Fruit fly (Drosophila melanogaster) whole organism, prepupa: Measurements from ENCODE around the gene CG13108.
A peak's percentile ranks its signal among the peaks of the same experiment; 100 is the strongest.

Source experiments
- Blimp-1 ChIP-seq: fragments of 200-800 bp; sonication (Bioruptor generic); optimal IDR thresholded peaks from 3 replicates; lab custom pipeline; 2017; ENCODE audit warnings: missing biosample characterization, missing genetic modification characterization, mild to moderate bottlenecking, moderate library complexity, missing genetic modification reagents
- CG10631 ChIP-seq: fragments of 200-800 bp; sonication (Bioruptor generic); optimal IDR thresholded peaks from 2 replicates; lab custom pipeline; 2016; ENCODE audit warnings: missing biosample characterization, missing genetic modification characterization
- CG10669 ChIP-seq: fragments of 200-800 bp; sonication (Bioruptor generic); optimal IDR thresholded peaks from 3 replicates; lab custom pipeline; 2018; ENCODE audit warnings: missing biosample characterization, mild to moderate bottlenecking, missing genetic modification characterization, moderate library complexity
- CG11762 ChIP-seq: fragments of 200-800 bp; sonication (Bioruptor generic); optimal IDR thresholded peaks from 3 replicates; lab custom pipeline; 2016; ENCODE audit warnings: missing biosample characterization, missing genetic modification characterization; ENCODE audit not compliant: insufficient read depth
- CG11902 ChIP-seq: fragments of 200-800 bp; sonication (Bioruptor generic); optimal IDR thresholded peaks from 3 replicates; lab custom pipeline; 2016; ENCODE audit warnings: missing biosample characterization, missing genetic modification characterization
- CG15336 ChIP-seq: fragments of 200-800 bp; sonication (Bioruptor generic); IDR thresholded peaks from 2 replicates; pipeline ENCODE4 v1.3.6; 2022; ENCODE audit warnings: missing biosample characterization, missing genetic modification characterization
- CG1621 ChIP-seq: fragments of 200-800 bp; sonication (Bioruptor generic); optimal IDR thresholded peaks from 3 replicates; lab custom pipeline; 2018; ENCODE audit warnings: missing biosample characterization, mild to moderate bottlenecking, missing genetic modification characterization
- CG16779 ChIP-seq: fragments of 200-800 bp; sonication (Bioruptor generic); optimal IDR thresholded peaks from 3 replicates; lab custom pipeline; 2017; ENCODE audit warnings: missing biosample characterization, mild to moderate bottlenecking, missing genetic modification characterization
- CG3032 ChIP-seq: fragments of 200-800 bp; optimal IDR thresholded peaks from 2 replicates; lab custom pipeline; 2019; ENCODE audit warnings: missing biosample characterization, mild to moderate bottlenecking, missing genetic modification characterization, moderate library complexity
- CG31627 ChIP-seq: fragments of 200-800 bp; sonication (Bioruptor generic); optimal IDR thresholded peaks from 3 replicates; lab custom pipeline; 2016; ENCODE audit warnings: missing biosample characterization, missing genetic modification characterization
- CG32006 ChIP-seq: fragments of 200-800 bp; sonication (Bioruptor generic); optimal IDR thresholded peaks from 3 replicates; lab custom pipeline; 2017; ENCODE audit warnings: missing biosample characterization, mild to moderate bottlenecking, missing genetic modification characterization
- CG34406 ChIP-seq: fragments of 200-800 bp; sonication (Bioruptor generic); optimal IDR thresholded peaks from 3 replicates; lab custom pipeline; 2016; ENCODE audit warnings: missing biosample characterization, missing genetic modification characterization
- CG3919 ChIP-seq: fragments of 200-800 bp; sonication (Bioruptor generic); optimal IDR thresholded peaks from 3 replicates; lab custom pipeline; 2016; ENCODE audit warnings: missing biosample characterization, missing genetic modification characterization
- CG4318 ChIP-seq: fragments of 200-800 bp; sonication (Bioruptor generic); optimal IDR thresholded peaks from 3 replicates; lab custom pipeline; 2017; ENCODE audit warnings: missing biosample characterization, mild to moderate bottlenecking, missing genetic modification characterization
- CG6163 ChIP-seq: fragments of 200-800 bp; sonication (Bioruptor generic); IDR thresholded peaks from 3 replicates; pipeline ENCODE4 v1.3.6; 2022; ENCODE audit warnings: missing biosample characterization, missing genetic modification characterization
- CG6276 ChIP-seq: fragments of 200-800 bp; sonication (Bioruptor generic); optimal IDR thresholded peaks from 2 replicates; lab custom pipeline; 2017; ENCODE audit warnings: missing biosample characterization, mild to moderate bottlenecking, missing genetic modification characterization
- CG6792 ChIP-seq: fragments of 200-800 bp; sonication (Bioruptor generic); optimal IDR thresholded peaks from 3 replicates; lab custom pipeline; 2016; ENCODE audit warnings: missing biosample characterization, missing genetic modification characterization
- CG7368 ChIP-seq: fragments of 200-800 bp; sonication (Bioruptor generic); optimal IDR thresholded peaks from 3 replicates; lab custom pipeline; 2016; ENCODE audit warnings: missing biosample characterization, missing genetic modification characterization
- CG8119 ChIP-seq: fragments of 200-800 bp; sonication (Bioruptor generic); IDR thresholded peaks from 3 replicates; pipeline ENCODE4 v1.3.6; 2022; ENCODE audit warnings: missing biosample characterization, missing genetic modification characterization
- CG8632 ChIP-seq: fragments of 200-800 bp; sonication (Bioruptor generic); optimal IDR thresholded peaks from 3 replicates; lab custom pipeline; 2016; ENCODE audit warnings: missing biosample characterization, missing genetic modification characterization
- CG9139 ChIP-seq: fragments of 200-800 bp; sonication (Bioruptor generic); optimal IDR thresholded peaks from 3 replicates; lab custom pipeline; 2017; ENCODE audit warnings: missing biosample characterization, mild to moderate bottlenecking, missing genetic modification characterization
- Eip75B ChIP-seq: fragments of 200-800 bp; sonication (Bioruptor generic); optimal IDR thresholded peaks from 3 replicates; lab custom pipeline; 2016; ENCODE audit warnings: missing biosample characterization, missing genetic modification characterization
- Eip78C ChIP-seq: fragments of 200-800 bp; sonication (Bioruptor generic); peaks from one replicate; lab custom pipeline; 2016; ENCODE audit warnings: missing biosample characterization, missing genetic modification characterization
- Eip93F ChIP-seq: fragments of 200-800 bp; sonication (Bioruptor generic); optimal IDR thresholded peaks from 2 replicates; lab custom pipeline; 2016; ENCODE audit warnings: missing biosample characterization, mild to moderate bottlenecking, missing genetic modification characterization
- Ets21C ChIP-seq: fragments of 200-800 bp; sonication (Bioruptor generic); optimal IDR thresholded peaks from 3 replicates; lab custom pipeline; 2016; ENCODE audit warnings: missing biosample characterization, missing genetic modification characterization
- Ets96B ChIP-seq: fragments of 200-800 bp; optimal IDR thresholded peaks from 2 replicates; lab custom pipeline; 2019; ENCODE audit warnings: missing biosample characterization, mild to moderate bottlenecking, missing genetic modification characterization, moderate library complexity
- Gug ChIP-seq: fragments of 200-800 bp; sonication (Bioruptor generic); IDR thresholded peaks from 2 replicates; pipeline ENCODE4 v1.3.6; 2022; ENCODE audit warnings: missing biosample characterization, missing genetic modification characterization
- Hr38 ChIP-seq: sonication (Bioruptor generic); optimal IDR thresholded peaks from 2 replicates; lab custom pipeline; 2016; ENCODE audit warnings: missing biosample characterization, missing genetic modification characterization
- Hr39 ChIP-seq: fragments of 200-800 bp; sonication (Bioruptor generic); optimal IDR thresholded peaks from 2 replicates; lab custom pipeline; 2016; ENCODE audit warnings: missing biosample characterization, missing genetic modification characterization
- Hr4 ChIP-seq: fragments of 200-800 bp; sonication (Bioruptor generic); optimal IDR thresholded peaks from 3 replicates; lab custom pipeline; 2016; ENCODE audit warnings: missing biosample characterization, missing genetic modification characterization
- Lpt ChIP-seq: fragments of 200-800 bp; sonication (Bioruptor generic); optimal IDR thresholded peaks from 3 replicates; lab custom pipeline; 2016; ENCODE audit warnings: missing biosample characterization, missing genetic modification characterization
- Met ChIP-seq: fragments of 200-800 bp; sonication (Bioruptor generic); optimal IDR thresholded peaks from 3 replicates; lab custom pipeline; 2016; ENCODE audit warnings: missing biosample characterization, missing genetic modification characterization
- OdsH ChIP-seq: fragments of 200-800 bp; sonication (Bioruptor generic); optimal IDR thresholded peaks from 3 replicates; lab custom pipeline; 2016; ENCODE audit warnings: missing biosample characterization, missing genetic modification characterization
- Sox102F ChIP-seq: fragments of 200-800 bp; sonication (Bioruptor generic); optimal IDR thresholded peaks from 2 replicates; lab custom pipeline; 2016; ENCODE audit warnings: missing biosample characterization, mild to moderate bottlenecking, missing genetic modification characterization
- Sox15 ChIP-seq: fragments of 200-800 bp; sonication (Bioruptor generic); optimal IDR thresholded peaks from 3 replicates; lab custom pipeline; 2016; ENCODE audit warnings: missing biosample characterization, missing genetic modification characterization
- achi ChIP-seq: fragments of 200-800 bp; sonication (Bioruptor generic); optimal IDR thresholded peaks from 3 replicates; lab custom pipeline; 2016; ENCODE audit warnings: missing biosample characterization, missing genetic modification characterization
- acj6 ChIP-seq: fragments of 200-800 bp; sonication (Bioruptor generic); optimal IDR thresholded peaks from 3 replicates; lab custom pipeline; 2016; ENCODE audit warnings: missing biosample characterization, missing genetic modification characterization
- dac ChIP-seq: fragments of 200-800 bp; sonication (Bioruptor generic); optimal IDR thresholded peaks from 2 replicates; lab custom pipeline; 2017; ENCODE audit warnings: missing biosample characterization, mild to moderate bottlenecking, missing genetic modification characterization
- dsx ChIP-seq: fragments of 200-800 bp; optimal IDR thresholded peaks from 3 replicates; lab custom pipeline; 2019; ENCODE audit warnings: missing biosample characterization, mild to moderate bottlenecking, missing genetic modification characterization, moderate library complexity; ENCODE audit not compliant: poor library complexity, severe bottlenecking
- eg ChIP-seq: fragments of 200-800 bp; sonication (Bioruptor generic); IDR thresholded peaks from 3 replicates; pipeline ENCODE4 v1.3.6; 2022; ENCODE audit warnings: missing biosample characterization, missing genetic modification characterization
- esn ChIP-seq: fragments of 200-800 bp; sonication (Bioruptor generic); optimal IDR thresholded peaks from 2 replicates; lab custom pipeline; 2016; ENCODE audit warnings: missing biosample characterization, mild to moderate bottlenecking, missing genetic modification characterization, moderate library complexity
- fkh ChIP-seq: fragments of 200-800 bp; sonication (Bioruptor generic); optimal IDR thresholded peaks from 3 replicates; lab custom pipeline; 2017; ENCODE audit warnings: missing biosample characterization, mild to moderate bottlenecking, missing genetic modification characterization, moderate library complexity
- lz ChIP-seq: fragments of 200-800 bp; sonication (Bioruptor generic); optimal IDR thresholded peaks from 3 replicates; lab custom pipeline; 2016; ENCODE audit warnings: missing biosample characterization, missing genetic modification characterization
- net ChIP-seq: fragments of 200-800 bp; sonication (Bioruptor generic); optimal IDR thresholded peaks from 3 replicates; lab custom pipeline; 2016; ENCODE audit warnings: missing biosample characterization, missing genetic modification characterization
- pdm3 ChIP-seq: fragments of 200-800 bp; sonication (Bioruptor generic); optimal IDR thresholded peaks from 3 replicates; lab custom pipeline; 2016; ENCODE audit warnings: missing biosample characterization, missing genetic modification characterization
- spab ChIP-seq: fragments of 200-800 bp; sonication (Bioruptor generic); optimal IDR thresholded peaks from 2 replicates; lab custom pipeline; 2017; ENCODE audit warnings: missing biosample characterization, mild to moderate bottlenecking, missing genetic modification characterization, missing genetic modification reagents
- ss ChIP-seq, 2 experiments: fragments of 200-800 bp; sonication (Bioruptor generic); optimal IDR thresholded peaks; 2 replicates in 1 of 2; 3 replicates in 1 of 2; lab custom pipeline; 2017 to 2018; ENCODE audit warnings: mild to moderate bottlenecking in 2 of 2, missing biosample characterization in 2 of 2, missing genetic modification characterization in 2 of 2, moderate library complexity in 1 of 2
- svp ChIP-seq: fragments of 200-800 bp; sonication (Bioruptor generic); peaks from one replicate; lab custom pipeline; 2016; ENCODE audit warnings: missing biosample characterization, missing genetic modification characterization
- vri ChIP-seq: fragments of 200-800 bp; sonication (Bioruptor generic); optimal IDR thresholded peaks from 3 replicates; lab custom pipeline; 2016; ENCODE audit warnings: missing biosample characterization, mild to moderate bottlenecking, missing genetic modification characterization

Gene CG13108

dm6 chr2L:9176114-9176553, 12.1 kb downstream of the CG13108 start (continued):
- TF ChIP-seq CG32006 (GFP tag; lab: Kevin White, UChicago) (peak; percentile 8), Eip93F (peak; percentile 70), Sox102F (GFP tag; lab: Kevin White, UChicago) (no peak), CG8119 (GFP tag; lab: Robert Waterston, UW) (peak; percentile 85), dsx (GFP tag; lab: Kevin White, UChicago) (peak; percentile 71), Lpt (GFP tag; lab: Kevin White, UChicago) (peak; percentile 46), CG3919 (peak; percentile 26), CG31627 (GFP tag; lab: Kevin White, UChicago) (no peak), CG34406 (GFP tag; lab: Kevin White, UChicago) (peak; percentile 32), OdsH (no peak), vri (peak; percentile 86), CG6276 (GFP tag; lab: Kevin White, UChicago) (peak; percentile 62)

dm6 chr2L:9176791-9177190, 12.8 kb downstream of the CG13108 start:
- TF ChIP-seq CG3919 = no peak
- TF ChIP-seq CG31627 (GFP tag; lab: Kevin White, UChicago) = no peak
- TF ChIP-seq Hr4 (GFP tag; lab: Kevin White, UChicago) = no peak
- no peak for TF ChIP-seq CG6276 (GFP tag; lab: Kevin White, UChicago)
- TF ChIP-seq Hr39 (GFP tag; lab: Kevin White, UChicago) = no peak
- no peak for TF ChIP-seq Eip75B (GFP tag; lab: Kevin White, UChicago)
- TF ChIP-seq Ets96B (tag; lab: Kevin White, UChicago) = no peak
- no peak for TF ChIP-seq net (GFP tag; lab: Kevin White, UChicago)
- TF ChIP-seq ss (GFP tag; optimal IDR thresholded peaks at IDR 0.05; lab: Kevin White, UChicago) = no peak
- no peak for TF ChIP-seq Gug (GFP tag; lab: Robert Waterston, UW)
- no peak for TF ChIP-seq dsx (GFP tag; lab: Kevin White, UChicago)
- no peak for TF ChIP-seq Met (GFP tag; lab: Kevin White, UChicago)
- no peak for TF ChIP-seq CG6792 (GFP tag; lab: Kevin White, UChicago)
- TF ChIP-seq CG16779 (tag; lab: Kevin White, UChicago) = no peak
- TF ChIP-seq dac (GFP tag; lab: Kevin White, UChicago) = no peak
- TF ChIP-seq pdm3 (GFP tag; lab: Kevin White, UChicago) = no peak
- TF ChIP-seq CG4318 (GFP tag; lab: Kevin White, UChicago) = no peak
- TF ChIP-seq CG11902 (GFP tag; lab: Kevin White, UChicago) = no peak
- TF ChIP-seq achi (GFP tag; lab: Kevin White, UChicago) = no peak
- TF ChIP-seq CG11762 (GFP tag; lab: Kevin White, UChicago) = no peak
- TF ChIP-seq CG7368 (GFP tag; lab: Kevin White, UChicago) = no peak
- no peak for TF ChIP-seq Ets21C
- no peak for TF ChIP-seq CG9139 (GFP tag; lab: Kevin White, UChicago)
- peak; percentile 65 for TF ChIP-seq Eip93F
- TF ChIP-seq CG10631 (GFP tag; lab: Kevin White, UChicago) = no peak
- no peak for TF ChIP-seq CG32006 (GFP tag; lab: Kevin White, UChicago)
- TF ChIP-seq eg (GFP tag; lab: Robert Waterston, UW) = peak; percentile 47; the same call in 1 of the 3 replicates
- TF ChIP-seq fkh (GFP tag; lab: Kevin White, UChicago) = no peak
- peak; percentile 66; the same call in 2 of the 3 replicates for TF ChIP-seq CG6163 (GFP tag; lab: Robert Waterston, UW)
- peak; percentile 59 for TF ChIP-seq Eip78C (GFP tag; lab: Kevin White, UChicago)
- TF ChIP-seq CG8119 (GFP tag; lab: Robert Waterston, UW) = peak; percentile 35; the same call in 2 of the 3 replicates
- TF ChIP-seq CG1621 (tag; lab: Kevin White, UChicago) = no peak
- no peak for TF ChIP-seq Hr38 (GFP tag; lab: Kevin White, UChicago)
- TF ChIP-seq acj6 (GFP tag; lab: Kevin White, UChicago) = no peak
- TF ChIP-seq Sox15 = no peak
- peak; percentile 50 for TF ChIP-seq vri
- no peak for TF ChIP-seq svp (GFP tag; lab: Kevin White, UChicago)
- TF ChIP-seq CG15336 (GFP tag; lab: Robert Waterston, UW) = peak; percentile 33
- no peak for TF ChIP-seq OdsH
- no peak for TF ChIP-seq esn (GFP tag; lab: Kevin White, UChicago)
- TF ChIP-seq spab (GFP tag; lab: Kevin White, UChicago) = no peak
- TF ChIP-seq CG8632 (GFP tag; lab: Kevin White, UChicago) = no peak
- no peak for TF ChIP-seq CG3032 (tag; lab: Kevin White, UChicago)
- TF ChIP-seq CG10669 (GFP tag; lab: Kevin White, UChicago) = no peak
- no peak for TF ChIP-seq Blimp-1 (GFP tag; lab: Kevin White, UChicago)
- no peak for TF ChIP-seq lz (GFP tag; lab: Kevin White, UChicago)
- TF ChIP-seq Lpt (GFP tag; lab: Kevin White, UChicago) = no peak
